Fruit fly (Drosophila melanogaster) whole organism, pupa: ENCODE data around the gene Noc1.

ENCODE experiments used
- CG10348 ChIP-seq: fragments of 200-800 bp; sonication (Bioruptor generic); IDR thresholded peaks from 2 replicates; pipeline ENCODE4 v1.3.6; 2022; ENCODE audit warnings: missing biosample characterization, missing genetic modification characterization
- CG12605 ChIP-seq: fragments of 200-800 bp; sonication (Bioruptor generic); IDR thresholded peaks from 2 replicates; pipeline ENCODE4 v1.3.6; 2022; ENCODE audit warnings: missing biosample characterization, missing genetic modification characterization
- CG13204 ChIP-seq: fragments of 200-800 bp; sonication (Bioruptor generic); optimal IDR thresholded peaks from 2 replicates; lab custom pipeline; 2018; ENCODE audit warnings: missing biosample characterization, mild to moderate bottlenecking, missing genetic modification characterization, moderate library complexity
- CG14655 ChIP-seq: fragments of 200-800 bp; sonication (Bioruptor generic); optimal IDR thresholded peaks from 3 replicates; lab custom pipeline; 2017; ENCODE audit warnings: mild to moderate bottlenecking, missing biosample characterization, missing genetic modification reagents, missing genetic modification characterization
- CG15710 ChIP-seq: fragments of 200-800 bp; sonication (Bioruptor generic); optimal IDR thresholded peaks from 2 replicates; lab custom pipeline; 2018; ENCODE audit warnings: missing biosample characterization, mild to moderate bottlenecking, missing genetic modification characterization, moderate library complexity
- CG17806 ChIP-seq: fragments of 200-800 bp; sonication (Bioruptor generic); optimal IDR thresholded peaks from 2 replicates; lab custom pipeline; 2018; ENCODE audit warnings: missing biosample characterization, mild to moderate bottlenecking, missing genetic modification characterization, moderate library complexity
- CG32121 ChIP-seq: fragments of 200-800 bp; sonication (Bioruptor generic); IDR thresholded peaks from 2 replicates; pipeline ENCODE4 v1.3.6; 2022; ENCODE audit warnings: missing biosample characterization, missing genetic modification characterization
- CG34367 ChIP-seq: fragments of 200-800 bp; sonication (Bioruptor generic); optimal IDR thresholded peaks from 2 replicates; lab custom pipeline; 2018; ENCODE audit warnings: missing biosample characterization, mild to moderate bottlenecking, missing genetic modification characterization
- CG4496 ChIP-seq: fragments of 200-800 bp; sonication (Bioruptor generic); IDR thresholded peaks from 3 replicates; pipeline ENCODE4 v1.3.6; 2022; ENCODE audit warnings: missing biosample characterization, missing genetic modification characterization
- CG8159 ChIP-seq: fragments of 200-800 bp; sonication (Bioruptor generic); optimal IDR thresholded peaks from 3 replicates; lab custom pipeline; 2018; ENCODE audit warnings: missing biosample characterization, mild to moderate bottlenecking, missing genetic modification characterization, moderate library complexity
- CG8301 ChIP-seq: fragments of 200-800 bp; sonication (Bioruptor generic); optimal IDR thresholded peaks from 2 replicates; lab custom pipeline; 2018; ENCODE audit warnings: missing biosample characterization, mild to moderate bottlenecking, missing genetic modification characterization
- CG9948 ChIP-seq: fragments of 200-800 bp; sonication (Bioruptor generic); optimal IDR thresholded peaks from 2 replicates; lab custom pipeline; 2018; ENCODE audit warnings: missing biosample characterization, mild to moderate bottlenecking, missing genetic modification characterization, moderate library complexity
- D1 ChIP-seq: fragments of 200-800 bp; sonication (Bioruptor generic); optimal IDR thresholded peaks from 2 replicates; lab custom pipeline; 2018; ENCODE audit warnings: missing biosample characterization, mild to moderate bottlenecking, missing genetic modification characterization, moderate library complexity
- EcR ChIP-seq: fragments of 200-800 bp; sonication (Bioruptor generic); optimal IDR thresholded peaks from 3 replicates; lab custom pipeline; 2019; ENCODE audit warnings: missing biosample characterization, missing genetic modification characterization, mild to moderate bottlenecking, moderate library complexity, missing genetic modification reagents
- Ets98B ChIP-seq: fragments of 200-800 bp; sonication (Bioruptor generic); IDR thresholded peaks from 2 replicates; pipeline ENCODE4 v1.3.6; 2022; ENCODE audit warnings: missing biosample characterization, missing genetic modification characterization
- Pif1A ChIP-seq: fragments of 200-800 bp; sonication (Bioruptor generic); optimal IDR thresholded peaks from 3 replicates; lab custom pipeline; 2016; ENCODE audit warnings: missing biosample characterization, missing genetic modification characterization
- Pif1B ChIP-seq: fragments of 200-800 bp; sonication (Bioruptor generic); optimal IDR thresholded peaks from 3 replicates; lab custom pipeline; 2016; ENCODE audit warnings: missing biosample characterization, missing genetic modification characterization
- Snoo ChIP-seq: fragments of 200-800 bp; sonication (Bioruptor generic); optimal IDR thresholded peaks from 3 replicates; lab custom pipeline; 2017; ENCODE audit warnings: missing biosample characterization, mild to moderate bottlenecking, missing genetic modification characterization, inconsistent platforms
- fd96Ca ChIP-seq: fragments of 200-800 bp; sonication (Bioruptor generic); IDR thresholded peaks from 3 replicates; pipeline ENCODE4 v1.3.6; 2022; ENCODE audit warnings: missing biosample characterization, missing genetic modification characterization
- gl ChIP-seq: fragments of 200-800 bp; sonication (Bioruptor generic); optimal IDR thresholded peaks from 2 replicates; lab custom pipeline; 2018; ENCODE audit warnings: missing biosample characterization, mild to moderate bottlenecking, missing genetic modification characterization
- rn ChIP-seq: fragments of 200-800 bp; sonication (Bioruptor generic); IDR thresholded peaks from 2 replicates; pipeline ENCODE4 v1.3.6; 2022; ENCODE audit warnings: missing biosample characterization, missing genetic modification characterization

Gene Noc1

DNA sequence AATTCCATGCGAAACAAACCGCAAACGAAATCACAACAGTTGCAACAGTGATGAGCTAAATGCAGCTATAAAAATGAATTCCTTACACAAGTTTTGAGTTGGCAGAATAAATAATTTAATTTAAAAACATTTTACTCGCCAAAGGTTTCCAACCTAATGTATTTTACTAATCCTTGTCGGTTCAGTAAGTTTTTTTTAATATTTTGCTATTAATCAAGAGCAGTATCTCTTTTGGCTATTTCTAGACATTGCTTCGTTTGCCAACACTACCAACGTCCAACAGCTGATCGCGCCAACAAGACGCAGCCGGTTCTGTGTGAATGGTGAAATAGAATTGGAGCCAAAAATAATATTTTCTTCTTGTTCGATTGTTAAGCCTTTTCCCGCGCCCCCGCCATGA is 9.9 kb upstream of the Noc1 start, which contains the start of the genes CG32075, CG45101 and SuUR:
CG32075 (minus strand) TSS at position 253 of the 400 bp plus-strand sequence.
CG45101 (plus strand) TSS at position 303 of the 400 bp plus-strand sequence.
SuUR (plus strand) TSS at position 303 of the 400 bp plus-strand sequence.
- TF ChIP-seq CG14655 (GFP tag; lab: Kevin White, UChicago) (no peak), CG34367 (tag; lab: Kevin White, UChicago) (peak; percentile 56), CG32121 (peak; percentile 86), CG4496 (GFP tag; lab: Robert Waterston, UW) (peak; percentile 83), Snoo (tag; lab: Kevin White, UChicago) (peak; percentile 76), EcR (GFP tag; lab: Kevin White, UChicago) (no peak), CG17806 (tag; lab: Kevin White, UChicago) (peak; percentile 75), CG8301 (tag; lab: Kevin White, UChicago) (peak; percentile 70), CG15710 (peak; percentile 78), rn (GFP tag; lab: Robert Waterston, UW) (peak; percentile 69), Ets98B (peak; percentile 77), D1 (tag; lab: Kevin White, UChicago) (no peak), CG12605 (GFP tag; lab: Robert Waterston, UW) (no peak), CG10348 (GFP tag; lab: Robert Waterston, UW) (no peak), CG8159 (tag; lab: Kevin White, UChicago) (peak; percentile 52), Pif1A (GFP tag; lab: Kevin White, UChicago) (peak; percentile 78), CG9948 (tag; lab: Kevin White, UChicago) (peak; percentile 74), fd96Ca (peak; percentile 52; the same call in 2 of the 3 replicates), gl (tag; lab: Kevin White, UChicago) (no peak), CG13204 (GFP tag; lab: Kevin White, UChicago) (no peak), Pif1B (peak; percentile 71)
- TF ChIP-seq, all 21 proteins: peak for 14

DNA sequence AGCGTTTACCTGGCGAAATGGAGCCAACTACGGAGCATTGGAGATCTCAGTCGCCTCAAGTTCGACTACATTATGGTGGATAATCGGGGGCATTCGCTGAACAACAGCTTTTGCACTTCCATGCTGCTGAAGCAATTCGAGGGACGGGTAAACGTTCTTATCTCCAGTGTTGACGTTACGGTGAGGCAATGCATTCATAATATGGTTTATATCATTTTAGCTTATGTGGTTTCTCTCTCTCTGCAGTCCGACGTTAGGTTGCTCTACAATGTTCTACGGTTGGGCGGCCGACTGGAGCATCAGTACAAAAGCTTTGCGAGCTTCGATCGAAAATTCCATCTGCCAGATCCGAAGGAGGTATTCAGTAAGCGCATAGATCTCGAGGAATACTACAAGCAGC is 8.7 kb upstream of the Noc1 start:
- TF ChIP-seq Pif1A (GFP tag; lab: Kevin White, UChicago) (no peak), CG32121 (peak; percentile 16; the same call in 1 of the 2 replicates)

DNA sequence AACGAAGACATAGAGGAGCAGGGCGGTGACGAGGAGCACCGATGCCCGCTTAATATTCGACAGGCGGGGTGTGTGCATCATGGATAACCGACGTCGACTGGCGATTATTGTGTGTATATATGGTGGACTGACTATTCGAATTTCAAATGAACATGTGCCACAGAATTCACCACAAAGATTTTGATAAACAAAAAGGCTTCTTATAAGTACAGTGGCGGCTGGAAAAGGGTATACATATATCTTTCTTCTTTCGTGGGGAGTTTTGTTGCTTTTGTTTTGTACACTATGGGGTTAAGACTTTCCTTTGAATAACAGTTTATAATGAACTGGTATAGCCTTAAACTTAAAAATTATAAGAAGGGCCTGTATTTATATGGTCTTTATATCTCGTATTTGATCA is 4.8 kb upstream of the Noc1 start, which contains the start of gene CG6310:
CG6310 (minus strand) TSS at position 101 of the 400 bp plus-strand sequence.
- TF ChIP-seq Pif1A (GFP tag; lab: Kevin White, UChicago) (no peak), CG12605 (GFP tag; lab: Robert Waterston, UW) (no peak), D1 (tag; lab: Kevin White, UChicago) (no peak)

DNA sequence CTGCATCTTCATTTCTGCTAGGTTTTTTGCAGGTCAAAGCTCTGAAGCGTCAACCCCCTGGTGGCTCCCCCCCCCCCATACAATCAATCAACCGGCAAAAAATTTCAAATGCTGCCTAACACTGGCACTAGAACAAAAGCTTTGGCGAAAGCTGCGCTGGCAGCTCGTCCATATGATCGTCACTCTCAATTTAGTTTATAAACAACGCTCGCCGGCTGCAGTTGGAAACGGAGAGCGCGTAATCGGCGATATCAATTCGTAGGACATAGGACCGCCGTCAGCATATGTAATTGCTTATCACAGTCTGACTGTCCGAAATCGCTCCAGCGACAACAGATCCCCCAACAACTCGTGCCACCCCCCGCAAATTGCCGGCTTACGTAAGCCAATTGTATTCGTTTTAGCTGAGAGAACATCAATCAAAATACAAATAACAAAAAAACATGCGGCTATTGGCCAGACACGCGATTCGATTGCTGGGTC is 4.2 kb upstream of the Noc1 start, which contains the start of gene Mocs1:
Mocs1 (plus strand) TSS at position 155 of the 483 bp plus-strand sequence.
- no peak for TF ChIP-seq CG14655 (GFP tag; lab: Kevin White, UChicago)
- no peak for TF ChIP-seq CG4496 (GFP tag; lab: Robert Waterston, UW)
- no peak for TF ChIP-seq CG12605 (GFP tag; lab: Robert Waterston, UW)
- peak; percentile 53; the same call in 1 of the 2 replicates for TF ChIP-seq Ets98B
- TF ChIP-seq fd96Ca = peak; percentile 48; the same call in 2 of the 3 replicates
- TF ChIP-seq CG32121 = peak; percentile 54

DNA sequence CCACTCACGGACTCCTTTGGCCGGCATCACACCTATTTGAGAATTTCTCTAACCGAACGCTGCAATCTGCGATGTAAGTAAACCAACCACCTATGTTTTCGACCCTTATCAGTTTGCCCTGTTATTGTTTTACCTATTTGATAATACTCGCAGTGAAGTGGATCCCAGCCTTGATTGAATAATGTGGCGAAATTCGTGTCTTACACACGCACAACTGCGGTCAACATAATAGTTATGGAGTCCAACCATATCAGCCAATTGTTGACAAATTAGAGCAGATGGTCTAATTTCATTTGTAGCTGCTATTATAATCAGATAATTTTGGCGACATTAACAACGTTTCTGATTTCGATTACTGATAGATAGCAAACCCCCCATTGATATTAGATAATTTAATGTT is 3.5 kb upstream of the Noc1 start:
- TF ChIP-seq CG8301 (tag; lab: Kevin White, UChicago) (no peak), CG9948 (tag; lab: Kevin White, UChicago) (no peak), rn (GFP tag; lab: Robert Waterston, UW) (no peak), CG12605 (GFP tag; lab: Robert Waterston, UW) (no peak), CG14655 (GFP tag; lab: Kevin White, UChicago) (no peak), EcR (GFP tag; lab: Kevin White, UChicago) (no peak), CG15710 (no peak), fd96Ca (no peak), CG13204 (GFP tag; lab: Kevin White, UChicago) (no peak), CG10348 (GFP tag; lab: Robert Waterston, UW) (no peak), Snoo (tag; lab: Kevin White, UChicago) (no peak), Pif1A (GFP tag; lab: Kevin White, UChicago) (no peak), D1 (tag; lab: Kevin White, UChicago) (no peak), CG4496 (GFP tag; lab: Robert Waterston, UW) (no peak), gl (tag; lab: Kevin White, UChicago) (no peak), CG17806 (tag; lab: Kevin White, UChicago) (no peak)

DNA sequence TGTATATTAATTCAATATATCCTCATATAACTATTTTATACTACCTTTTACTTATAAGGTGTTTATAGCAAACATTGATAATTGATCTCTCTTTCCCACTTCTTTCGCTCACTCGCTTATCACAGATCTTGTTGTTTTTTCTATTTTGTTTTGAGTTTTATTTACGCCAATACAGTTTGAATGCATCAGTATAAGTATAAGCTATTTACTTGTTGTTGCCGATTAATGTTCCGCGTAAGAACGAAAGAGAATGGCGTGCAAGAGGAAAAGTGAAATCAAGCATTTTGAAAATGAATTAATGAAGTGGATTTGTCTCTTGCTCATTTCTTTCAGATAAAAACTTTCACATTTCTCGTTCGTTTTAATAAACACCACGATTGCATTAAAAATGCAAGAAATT is 9.0 kb downstream of the Noc1 start:
- TF ChIP-seq CG4496 (GFP tag; lab: Robert Waterston, UW) (no peak), CG32121 (no peak), CG8159 (tag; lab: Kevin White, UChicago) (no peak), EcR (GFP tag; lab: Kevin White, UChicago) (peak; percentile 15), CG10348 (GFP tag; lab: Robert Waterston, UW) (no peak), Pif1A (GFP tag; lab: Kevin White, UChicago) (no peak), gl (tag; lab: Kevin White, UChicago) (no peak), CG9948 (tag; lab: Kevin White, UChicago) (no peak), rn (GFP tag; lab: Robert Waterston, UW) (no peak), Ets98B (peak; percentile 11; the same call in 1 of the 2 replicates), Pif1B (no peak), CG17806 (tag; lab: Kevin White, UChicago) (no peak)
